Worm (Caenorhabditis elegans): Measurements from ENCODE around the gene srsx-3.
A peak's percentile ranks its signal among the peaks of the same experiment; 100 is the strongest.

- TF ChIP-seq him-1 (tag; optimal IDR thresholded peaks at IDR 0.05) (no peak), W03F9.2 (tag; optimal IDR thresholded peaks at IDR 0.05) (peak; percentile 75), dao-5 (tag; optimal IDR thresholded peaks at IDR 0.05) (no peak)
Measured at ce11 chrV:7983381-7984052, 46.5 kb upstream of the srsx-3 start, which contains the start of the genes natb-1 and abhd-12.
